Fruit fly (Drosophila melanogaster) whole organism, adult: ENCODE results near the gene laza.

Experiments used
- CG12768 ChIP-seq: fragments of 200-800 bp; sonication (Bioruptor generic); optimal IDR thresholded peaks from 2 replicates; lab custom pipeline; 2017; ENCODE audit warnings: missing biosample characterization, missing genetic modification characterization, mild to moderate bottlenecking, moderate library complexity, missing genetic modification reagents
- Clk ChIP-seq: fragments of 200-800 bp; sonication (Bioruptor generic); optimal IDR thresholded peaks from 2 replicates; lab custom pipeline; 2017; ENCODE audit warnings: missing biosample characterization, missing genetic modification characterization

DNA sequence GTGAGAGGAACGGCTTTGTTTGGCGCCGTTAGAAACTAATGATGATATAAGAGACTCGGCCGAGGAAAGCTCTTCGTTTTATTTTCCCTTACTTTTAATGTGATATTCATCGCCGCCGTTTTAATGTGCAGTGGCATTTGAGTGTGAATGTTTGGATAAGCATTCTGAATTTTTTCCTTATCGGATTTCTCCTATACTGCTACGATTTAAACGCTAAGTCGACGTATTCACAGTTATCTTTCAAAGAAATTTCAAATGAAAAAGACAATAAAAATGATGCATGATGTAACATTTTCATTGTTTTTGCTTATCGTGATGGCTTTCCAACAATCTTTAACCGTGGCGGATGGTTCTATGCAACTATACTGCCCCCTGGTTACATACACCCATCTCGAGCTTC lies 40.4 kb upstream of the laza start, which contains the start of gene CG43312:
- TF ChIP-seq Clk = no peak
- TF ChIP-seq CG12768 (GFP tag; lab: Kevin White, UChicago) = no peak
